Worm (Caenorhabditis elegans) whole organism, midembryonic: ENCODE measurements around the gene rom-1.

Experiments used
- T22C8.4 ChIP-seq: fragments of 200-800 bp; sonication (Bioruptor generic); IDR thresholded peaks from 2 replicates; pipeline ENCODE4 v1.3.6; 2022; ENCODE audit warnings: missing genetic modification characterization, missing compliant biosample characterization
- cog-1 ChIP-seq: sonication (generic microtip); optimal IDR thresholded peaks from 2 replicates; lab custom pipeline; 2016; ENCODE audit warnings: missing genetic modification characterization, missing compliant biosample characterization
- flt-1 ChIP-seq: fragments of 200-800 bp; sonication (Bioruptor generic); IDR thresholded peaks from 2 replicates; pipeline ENCODE4 v1.3.6; 2022; ENCODE audit warnings: missing genetic modification characterization, missing compliant biosample characterization
- med-1 ChIP-seq: sonication (generic microtip); optimal IDR thresholded peaks from 2 replicates; lab custom pipeline; 2017; ENCODE audit warnings: missing genetic modification characterization, mild to moderate bottlenecking, missing compliant biosample characterization, antibody characterized with exemption, missing genetic modification reagents; ENCODE audit not compliant: insufficient read depth
- ref-1 ChIP-seq: fragments of 200-800 bp; sonication (Bioruptor generic); conservative IDR thresholded peaks from 2 replicates; pipeline ENCODE4 v1.3.6; 2022; ENCODE audit warnings: missing genetic modification reagents, missing genetic modification characterization, missing compliant biosample characterization
- tab-1 ChIP-seq: fragments of 200-800 bp; sonication (Bioruptor generic); IDR thresholded peaks from 2 replicates; pipeline ENCODE4 v1.3.6; 2022; ENCODE audit warnings: missing genetic modification characterization, missing compliant biosample characterization
- ztf-23 ChIP-seq: fragments of 200-800 bp; sonication (Bioruptor generic); IDR thresholded peaks from 2 replicates; pipeline ENCODE4 v1.3.6; 2022; ENCODE audit warnings: missing genetic modification reagents, missing genetic modification characterization, missing compliant biosample characterization
- ztf-29 ChIP-seq: fragments of 200-800 bp; sonication (Bioruptor generic); IDR thresholded peaks from 2 replicates; pipeline ENCODE4 v1.3.6; 2022; ENCODE audit warnings: missing genetic modification reagents, missing genetic modification characterization, missing compliant biosample characterization

- TF ChIP-seq T22C8.4 (GFP tag; lab: Robert Waterston, UW) (no peak), cog-1 (no peak), flt-1 (GFP tag; lab: Robert Waterston, UW) (no peak), ref-1 (GFP tag; lab: Robert Waterston, UW) (no peak), ztf-23 (GFP tag; lab: Robert Waterston, UW) (no peak), tab-1 (GFP tag; lab: Robert Waterston, UW) (no peak), med-1 (GFP tag; lab: Kevin White, UChicago) (no peak), ztf-29 (GFP tag; lab: Robert Waterston, UW) (no peak)
Measured at ce11 chrIII:4900260-4900659, 6.7 kb upstream of the rom-1 start, which contains the start of gene tag-340.
